Worm (Caenorhabditis elegans): ENCODE measurements around the gene C54D1.7.

- TF ChIP-seq mep-1 (tag; optimal IDR thresholded peaks at IDR 0.05) (no peak), ces-1 (GFP tag; optimal IDR thresholded peaks at IDR 0.05) (no peak), cnd-1 (tag; optimal IDR thresholded peaks at IDR 0.05) (no peak), elt-1 (tag; optimal IDR thresholded peaks at IDR 0.05; ENCODE audit: borderline replicate concordance, insufficient read depth) (no peak), lsy-2 (tag; optimal IDR thresholded peaks at IDR 0.05) (no peak), sptf-1 (tag; optimal IDR thresholded peaks at IDR 0.05) (no peak), unc-39 (tag; optimal IDR thresholded peaks at IDR 0.05) (no peak), unc-62 (GFP tag; optimal IDR thresholded peaks at IDR 0.05) (no peak), nhr-237 (tag; optimal IDR thresholded peaks at IDR 0.05) (no peak)
These were observed 21.0 kb upstream of the C54D1.7 start for ce11 chrX:7176817-7177216.
